Fruit fly (Drosophila melanogaster) whole organism, prepupa: ENCODE measurements around the gene CG12009.

ENCODE experiments used
- Blimp-1 ChIP-seq: fragments of 200-800 bp; sonication (Bioruptor generic); optimal IDR thresholded peaks from 3 replicates; lab custom pipeline; 2017; ENCODE audit warnings: missing biosample characterization, missing genetic modification characterization, mild to moderate bottlenecking, moderate library complexity, missing genetic modification reagents
- CG10631 ChIP-seq: fragments of 200-800 bp; sonication (Bioruptor generic); optimal IDR thresholded peaks from 2 replicates; lab custom pipeline; 2016; ENCODE audit warnings: missing biosample characterization, missing genetic modification characterization
- CG10669 ChIP-seq: fragments of 200-800 bp; sonication (Bioruptor generic); optimal IDR thresholded peaks from 3 replicates; lab custom pipeline; 2018; ENCODE audit warnings: missing biosample characterization, mild to moderate bottlenecking, missing genetic modification characterization, moderate library complexity
- CG11294 ChIP-seq: fragments of 200-800 bp; sonication (Bioruptor generic); IDR thresholded peaks from 2 replicates; pipeline ENCODE4 v1.3.6; 2022; ENCODE audit warnings: missing biosample characterization, missing genetic modification characterization
- CG11902 ChIP-seq: fragments of 200-800 bp; sonication (Bioruptor generic); optimal IDR thresholded peaks from 3 replicates; lab custom pipeline; 2016; ENCODE audit warnings: missing biosample characterization, missing genetic modification characterization
- CG15336 ChIP-seq: fragments of 200-800 bp; sonication (Bioruptor generic); IDR thresholded peaks from 2 replicates; pipeline ENCODE4 v1.3.6; 2022; ENCODE audit warnings: missing biosample characterization, missing genetic modification characterization
- CG1621 ChIP-seq: fragments of 200-800 bp; sonication (Bioruptor generic); optimal IDR thresholded peaks from 3 replicates; lab custom pipeline; 2018; ENCODE audit warnings: missing biosample characterization, mild to moderate bottlenecking, missing genetic modification characterization
- CG16779 ChIP-seq: fragments of 200-800 bp; sonication (Bioruptor generic); optimal IDR thresholded peaks from 3 replicates; lab custom pipeline; 2017; ENCODE audit warnings: missing biosample characterization, mild to moderate bottlenecking, missing genetic modification characterization
- CG3032 ChIP-seq: fragments of 200-800 bp; optimal IDR thresholded peaks from 2 replicates; lab custom pipeline; 2019; ENCODE audit warnings: missing biosample characterization, mild to moderate bottlenecking, missing genetic modification characterization, moderate library complexity
- CG31627 ChIP-seq: fragments of 200-800 bp; sonication (Bioruptor generic); optimal IDR thresholded peaks from 3 replicates; lab custom pipeline; 2016; ENCODE audit warnings: missing biosample characterization, missing genetic modification characterization
- CG32006 ChIP-seq: fragments of 200-800 bp; sonication (Bioruptor generic); optimal IDR thresholded peaks from 3 replicates; lab custom pipeline; 2017; ENCODE audit warnings: missing biosample characterization, mild to moderate bottlenecking, missing genetic modification characterization
- CG34406 ChIP-seq: fragments of 200-800 bp; sonication (Bioruptor generic); optimal IDR thresholded peaks from 3 replicates; lab custom pipeline; 2016; ENCODE audit warnings: missing biosample characterization, missing genetic modification characterization
- CG3919 ChIP-seq: fragments of 200-800 bp; sonication (Bioruptor generic); optimal IDR thresholded peaks from 3 replicates; lab custom pipeline; 2016; ENCODE audit warnings: missing biosample characterization, missing genetic modification characterization
- CG4318 ChIP-seq: fragments of 200-800 bp; sonication (Bioruptor generic); optimal IDR thresholded peaks from 3 replicates; lab custom pipeline; 2017; ENCODE audit warnings: missing biosample characterization, mild to moderate bottlenecking, missing genetic modification characterization
- CG6163 ChIP-seq: fragments of 200-800 bp; sonication (Bioruptor generic); IDR thresholded peaks from 3 replicates; pipeline ENCODE4 v1.3.6; 2022; ENCODE audit warnings: missing biosample characterization, missing genetic modification characterization
- CG6276 ChIP-seq: fragments of 200-800 bp; sonication (Bioruptor generic); optimal IDR thresholded peaks from 2 replicates; lab custom pipeline; 2017; ENCODE audit warnings: missing biosample characterization, mild to moderate bottlenecking, missing genetic modification characterization
- CG6808 ChIP-seq: fragments of 200-800 bp; sonication (Bioruptor generic); optimal IDR thresholded peaks from 3 replicates; lab custom pipeline; 2017; ENCODE audit warnings: missing biosample characterization, missing genetic modification characterization, mild to moderate bottlenecking, moderate library complexity, missing genetic modification reagents
- CG6854 ChIP-seq: fragments of 200-800 bp; sonication (Bioruptor generic); optimal IDR thresholded peaks from 2 replicates; lab custom pipeline; 2017; ENCODE audit warnings: missing biosample characterization, mild to moderate bottlenecking, missing genetic modification characterization
- CG7368 ChIP-seq: fragments of 200-800 bp; sonication (Bioruptor generic); optimal IDR thresholded peaks from 3 replicates; lab custom pipeline; 2016; ENCODE audit warnings: missing biosample characterization, missing genetic modification characterization
- CG8119 ChIP-seq: fragments of 200-800 bp; sonication (Bioruptor generic); IDR thresholded peaks from 3 replicates; pipeline ENCODE4 v1.3.6; 2022; ENCODE audit warnings: missing biosample characterization, missing genetic modification characterization
- CG8632 ChIP-seq: fragments of 200-800 bp; sonication (Bioruptor generic); optimal IDR thresholded peaks from 3 replicates; lab custom pipeline; 2016; ENCODE audit warnings: missing biosample characterization, missing genetic modification characterization
- CG9139 ChIP-seq: fragments of 200-800 bp; sonication (Bioruptor generic); optimal IDR thresholded peaks from 3 replicates; lab custom pipeline; 2017; ENCODE audit warnings: missing biosample characterization, mild to moderate bottlenecking, missing genetic modification characterization
- Eip75B ChIP-seq: fragments of 200-800 bp; sonication (Bioruptor generic); optimal IDR thresholded peaks from 3 replicates; lab custom pipeline; 2016; ENCODE audit warnings: missing biosample characterization, missing genetic modification characterization
- Eip93F ChIP-seq: fragments of 200-800 bp; sonication (Bioruptor generic); optimal IDR thresholded peaks from 2 replicates; lab custom pipeline; 2016; ENCODE audit warnings: missing biosample characterization, mild to moderate bottlenecking, missing genetic modification characterization
- Ets21C ChIP-seq: fragments of 200-800 bp; sonication (Bioruptor generic); optimal IDR thresholded peaks from 3 replicates; lab custom pipeline; 2016; ENCODE audit warnings: missing biosample characterization, missing genetic modification characterization
- Ets96B ChIP-seq: fragments of 200-800 bp; optimal IDR thresholded peaks from 2 replicates; lab custom pipeline; 2019; ENCODE audit warnings: missing biosample characterization, mild to moderate bottlenecking, missing genetic modification characterization, moderate library complexity
- Gug ChIP-seq: fragments of 200-800 bp; sonication (Bioruptor generic); IDR thresholded peaks from 2 replicates; pipeline ENCODE4 v1.3.6; 2022; ENCODE audit warnings: missing biosample characterization, missing genetic modification characterization
- Hr39 ChIP-seq: fragments of 200-800 bp; sonication (Bioruptor generic); optimal IDR thresholded peaks from 2 replicates; lab custom pipeline; 2016; ENCODE audit warnings: missing biosample characterization, missing genetic modification characterization
- Lpt ChIP-seq: fragments of 200-800 bp; sonication (Bioruptor generic); optimal IDR thresholded peaks from 3 replicates; lab custom pipeline; 2016; ENCODE audit warnings: missing biosample characterization, missing genetic modification characterization
- Met ChIP-seq: fragments of 200-800 bp; sonication (Bioruptor generic); optimal IDR thresholded peaks from 3 replicates; lab custom pipeline; 2016; ENCODE audit warnings: missing biosample characterization, missing genetic modification characterization
- OdsH ChIP-seq: fragments of 200-800 bp; sonication (Bioruptor generic); optimal IDR thresholded peaks from 3 replicates; lab custom pipeline; 2016; ENCODE audit warnings: missing biosample characterization, missing genetic modification characterization
- Smox ChIP-seq: fragments of 200-800 bp; sonication (Bioruptor generic); optimal IDR thresholded peaks from 3 replicates; lab custom pipeline; 2016; ENCODE audit warnings: missing biosample characterization, missing genetic modification characterization
- Sox14 ChIP-seq: fragments of 200-800 bp; sonication (Bioruptor generic); optimal IDR thresholded peaks from 3 replicates; lab custom pipeline; 2016; ENCODE audit warnings: missing biosample characterization, missing genetic modification characterization
- Sox15 ChIP-seq: fragments of 200-800 bp; sonication (Bioruptor generic); optimal IDR thresholded peaks from 3 replicates; lab custom pipeline; 2016; ENCODE audit warnings: missing biosample characterization, missing genetic modification characterization
- achi ChIP-seq: fragments of 200-800 bp; sonication (Bioruptor generic); optimal IDR thresholded peaks from 3 replicates; lab custom pipeline; 2016; ENCODE audit warnings: missing biosample characterization, missing genetic modification characterization
- cyc ChIP-seq: fragments of 200-800 bp; sonication (Bioruptor generic); optimal IDR thresholded peaks from 3 replicates; lab custom pipeline; 2016; ENCODE audit warnings: missing biosample characterization, missing genetic modification characterization
- dac ChIP-seq: fragments of 200-800 bp; sonication (Bioruptor generic); optimal IDR thresholded peaks from 2 replicates; lab custom pipeline; 2017; ENCODE audit warnings: missing biosample characterization, mild to moderate bottlenecking, missing genetic modification characterization
- dsx ChIP-seq: fragments of 200-800 bp; optimal IDR thresholded peaks from 3 replicates; lab custom pipeline; 2019; ENCODE audit warnings: missing biosample characterization, mild to moderate bottlenecking, missing genetic modification characterization, moderate library complexity; ENCODE audit not compliant: poor library complexity, severe bottlenecking
- eg ChIP-seq: fragments of 200-800 bp; sonication (Bioruptor generic); IDR thresholded peaks from 3 replicates; pipeline ENCODE4 v1.3.6; 2022; ENCODE audit warnings: missing biosample characterization, missing genetic modification characterization
- esn ChIP-seq: fragments of 200-800 bp; sonication (Bioruptor generic); optimal IDR thresholded peaks from 2 replicates; lab custom pipeline; 2016; ENCODE audit warnings: missing biosample characterization, mild to moderate bottlenecking, missing genetic modification characterization, moderate library complexity
- fd59A ChIP-seq: fragments of 200-800 bp; sonication (Bioruptor generic); optimal IDR thresholded peaks from 2 replicates; lab custom pipeline; 2017; ENCODE audit warnings: missing biosample characterization, mild to moderate bottlenecking, missing genetic modification characterization, missing genetic modification reagents
- fd85E ChIP-seq: fragments of 200-800 bp; sonication (Bioruptor generic); optimal IDR thresholded peaks from 3 replicates; lab custom pipeline; 2016; ENCODE audit warnings: missing biosample characterization, missing genetic modification characterization
- fkh ChIP-seq: fragments of 200-800 bp; sonication (Bioruptor generic); optimal IDR thresholded peaks from 3 replicates; lab custom pipeline; 2017; ENCODE audit warnings: missing biosample characterization, mild to moderate bottlenecking, missing genetic modification characterization, moderate library complexity
- lz ChIP-seq: fragments of 200-800 bp; sonication (Bioruptor generic); optimal IDR thresholded peaks from 3 replicates; lab custom pipeline; 2016; ENCODE audit warnings: missing biosample characterization, missing genetic modification characterization
- pdm3 ChIP-seq: fragments of 200-800 bp; sonication (Bioruptor generic); optimal IDR thresholded peaks from 3 replicates; lab custom pipeline; 2016; ENCODE audit warnings: missing biosample characterization, missing genetic modification characterization
- salr ChIP-seq, 2 experiments: fragments of 200-800 bp; sonication (Bioruptor generic); optimal IDR thresholded peaks; 3 replicates each; lab custom pipeline; 2016 to 2018; ENCODE audit warnings: missing biosample characterization in 2 of 2, missing genetic modification characterization in 2 of 2, mild to moderate bottlenecking in 1 of 2
- ss ChIP-seq, 2 experiments: fragments of 200-800 bp; sonication (Bioruptor generic); optimal IDR thresholded peaks; 2 replicates in 1 of 2; 3 replicates in 1 of 2; lab custom pipeline; 2017 to 2018; ENCODE audit warnings: mild to moderate bottlenecking in 2 of 2, missing biosample characterization in 2 of 2, missing genetic modification characterization in 2 of 2, moderate library complexity in 1 of 2
- vri ChIP-seq: fragments of 200-800 bp; sonication (Bioruptor generic); optimal IDR thresholded peaks from 3 replicates; lab custom pipeline; 2016; ENCODE audit warnings: missing biosample characterization, mild to moderate bottlenecking, missing genetic modification characterization

The CG12009 gene

dm6 chr3L:3300345-3300744 is 9.1 kb downstream of the CG12009 start (continued):
- TF ChIP-seq CG10669 (GFP tag; lab: Kevin White, UChicago) (no peak), CG32006 (GFP tag; lab: Kevin White, UChicago) (peak; percentile 43), fd59A (GFP tag; lab: Kevin White, UChicago) (no peak), fkh (GFP tag; lab: Kevin White, UChicago) (no peak), cyc (GFP tag; lab: Kevin White, UChicago) (peak; percentile 78), CG6276 (GFP tag; lab: Kevin White, UChicago) (peak; percentile 31), Ets96B (peak; percentile 28), Eip93F (GFP tag; lab: Kevin White, UChicago) (no peak), Smox (GFP tag; lab: Kevin White, UChicago) (peak; percentile 50), achi (GFP tag; lab: Kevin White, UChicago) (peak; percentile 37), Gug (GFP tag; lab: Robert Waterston, UW) (no peak), eg (GFP tag; lab: Robert Waterston, UW) (peak; percentile 79), OdsH (GFP tag; lab: Kevin White, UChicago) (peak; percentile 39), CG34406 (GFP tag; lab: Kevin White, UChicago) (peak; percentile 47), vri (GFP tag; lab: Kevin White, UChicago) (peak; percentile 32)

DNA sequence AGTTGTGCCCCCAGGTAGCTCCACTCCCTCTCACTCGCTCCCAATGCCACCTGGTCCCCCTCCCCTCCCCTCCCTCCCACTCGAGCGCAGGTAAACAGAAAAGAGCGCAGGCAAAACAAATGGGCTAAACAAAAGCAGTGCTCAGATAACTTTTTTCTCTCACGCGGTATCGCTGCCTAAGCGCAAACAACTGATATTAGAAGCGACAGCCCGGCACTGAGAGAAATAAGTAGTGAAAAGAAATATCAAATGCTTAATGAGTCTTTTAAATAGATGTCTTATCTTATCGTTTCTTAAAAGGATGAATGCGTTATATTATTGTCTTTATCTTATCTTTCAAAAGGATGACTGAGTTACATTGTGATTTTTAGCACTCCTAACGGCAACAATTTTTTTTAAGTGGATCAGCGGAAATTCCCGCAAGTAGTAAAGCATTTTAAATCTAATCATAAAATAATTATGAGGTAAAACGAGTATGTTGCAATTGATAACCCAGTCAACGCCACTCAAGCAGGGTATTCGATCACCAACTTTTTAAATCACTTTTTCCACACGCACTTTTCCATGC is 10.0 kb downstream of the CG12009 start:
- TF ChIP-seq Sox14 (GFP tag; lab: Kevin White, UChicago) = peak; percentile 45
- no peak for TF ChIP-seq CG16779 (tag; lab: Kevin White, UChicago)
- TF ChIP-seq Eip75B (GFP tag; lab: Kevin White, UChicago) = peak; percentile 19
- TF ChIP-seq CG31627 (GFP tag; lab: Kevin White, UChicago) = no peak
- TF ChIP-seq achi (GFP tag; lab: Kevin White, UChicago) = peak; percentile 42
- TF ChIP-seq CG6163 (GFP tag; lab: Robert Waterston, UW) = peak; percentile 59; the same call in 2 of the 3 replicates
- no peak for TF ChIP-seq Ets21C (GFP tag; lab: Kevin White, UChicago)
- TF ChIP-seq CG4318 = peak; percentile 53
- peak; percentile 17 for TF ChIP-seq lz
- no peak for TF ChIP-seq cyc (GFP tag; lab: Kevin White, UChicago)
- TF ChIP-seq Smox (GFP tag; lab: Kevin White, UChicago) = peak; percentile 14
- peak; percentile 29 for TF ChIP-seq CG10631 (GFP tag; lab: Kevin White, UChicago)
- no peak for TF ChIP-seq CG6808
- peak; percentile 83 for TF ChIP-seq CG15336 (GFP tag; lab: Robert Waterston, UW)
- peak; percentile 63 for TF ChIP-seq OdsH (GFP tag; lab: Kevin White, UChicago)
- TF ChIP-seq salr (GFP tag; optimal IDR thresholded peaks at IDR 0.05; lab: Kevin White, UChicago) = peak in 1 of 2 experiments; percentile 69
- no peak for TF ChIP-seq Sox15 (GFP tag; lab: Kevin White, UChicago)
- peak; percentile 13 for TF ChIP-seq esn
- TF ChIP-seq ss (GFP tag; optimal IDR thresholded peaks at IDR 0.05; lab: Kevin White, UChicago) = no peak
- peak; percentile 77 for TF ChIP-seq CG6276 (GFP tag; lab: Kevin White, UChicago)
- peak; percentile 36 for TF ChIP-seq CG3919
- TF ChIP-seq CG10669 (GFP tag; lab: Kevin White, UChicago) = no peak
- TF ChIP-seq fd85E = no peak
- peak; percentile 32 for TF ChIP-seq Met (GFP tag; lab: Kevin White, UChicago)
- no peak for TF ChIP-seq CG8632 (GFP tag; lab: Kevin White, UChicago)
- TF ChIP-seq CG6854 (GFP tag; lab: Kevin White, UChicago) = no peak
- TF ChIP-seq CG11902 (GFP tag; lab: Kevin White, UChicago) = no peak
- peak; percentile 52 for TF ChIP-seq pdm3
- no peak for TF ChIP-seq CG1621 (tag; lab: Kevin White, UChicago)
- TF ChIP-seq fkh (GFP tag; lab: Kevin White, UChicago) = peak; percentile 92
- TF ChIP-seq CG11294 (GFP tag; lab: Robert Waterston, UW) = peak; percentile 43; the same call in 1 of the 2 replicates
- no peak for TF ChIP-seq fd59A (GFP tag; lab: Kevin White, UChicago)
- TF ChIP-seq Blimp-1 (GFP tag; lab: Kevin White, UChicago) = no peak
- TF ChIP-seq Lpt (GFP tag; lab: Kevin White, UChicago) = peak; percentile 61
- TF ChIP-seq CG7368 (GFP tag; lab: Kevin White, UChicago) = no peak
- no peak for TF ChIP-seq dsx (GFP tag; lab: Kevin White, UChicago)
- peak; percentile 12 for TF ChIP-seq dac (GFP tag; lab: Kevin White, UChicago)
- TF ChIP-seq CG8119 (GFP tag; lab: Robert Waterston, UW) = peak; percentile 80
- TF ChIP-seq Hr39 (GFP tag; lab: Kevin White, UChicago) = peak; percentile 16
- no peak for TF ChIP-seq CG9139 (GFP tag; lab: Kevin White, UChicago)
- TF ChIP-seq CG3032 (tag; lab: Kevin White, UChicago) = no peak
